Fruit fly (Drosophila melanogaster) Kc167 (cell line): ENCODE results near the gene Cyp4d1.

Experiments used
- h ChIP-seq: fragments of >200 bp; optimal IDR thresholded peaks from 3 replicates; lab custom pipeline; 2018; ENCODE audit warnings: missing external identifiers
- psq ChIP-seq: fragments of >200 bp; optimal IDR thresholded peaks from 2 replicates; lab custom pipeline; 2017; ENCODE audit warnings: missing external identifiers

dm6 chrX:2141159-2141853 lies 20.7 kb downstream of the Cyp4d1 start, which contains the start of gene D2hgdh:
- TF ChIP-seq h (lab: Kevin White, UChicago) (no peak), psq (lab: Kevin White, UChicago) (no peak)
